Worm (Caenorhabditis elegans) whole organism, L1 larva: Measurements from ENCODE around the gene F22E12.3.

ENCODE experiments used
- aha-1 ChIP-seq: fragments of 150-350 bp; optimal IDR thresholded peaks from 2 replicates; lab custom pipeline; 2014; ENCODE audit warnings: missing biosample characterization, missing genetic modification characterization
- alr-1 ChIP-seq: fragments of 200-800 bp; sonication (Bioruptor generic); optimal IDR thresholded peaks from 2 replicates; lab custom pipeline; 2018; ENCODE audit warnings: borderline replicate concordance, mild to moderate bottlenecking, missing genetic modification characterization, missing compliant biosample characterization
- unc-86 ChIP-seq: sonication (generic microtip); optimal IDR thresholded peaks from 2 replicates; lab custom pipeline; 2016; ENCODE audit warnings: missing genetic modification characterization, missing compliant biosample characterization
- zag-1 ChIP-seq: fragments of 150-350 bp; optimal IDR thresholded peaks from 2 replicates; lab custom pipeline; 2014; ENCODE audit warnings: missing biosample characterization, missing genetic modification characterization

ce11 chrV:10467659-10468058, 4.5 kb upstream of the F22E12.3 start:
- no peak for TF ChIP-seq unc-86 (tag; lab: Kevin White, UChicago)
- TF ChIP-seq alr-1 (tag; lab: Kevin White, UChicago) = no peak
- TF ChIP-seq aha-1 (tag; lab: Kevin White, UChicago) = no peak
- TF ChIP-seq zag-1 (tag; lab: Kevin White, UChicago) = no peak
